Worm (Caenorhabditis elegans) whole organism, L1 larva: ENCODE measurements around the gene F46B6.4.

Experiments
- C16A3.4 ChIP-seq: fragments of 150-350 bp; optimal IDR thresholded peaks from 2 replicates; lab custom pipeline; 2014; ENCODE audit warnings: missing biosample characterization, missing genetic modification characterization
- Y116A8C.19 ChIP-seq: sonication (generic microtip); optimal IDR thresholded peaks from 2 replicates; lab custom pipeline; 2016; ENCODE audit warnings: missing compliant biosample characterization, missing genetic modification characterization, borderline replicate concordance
- alr-1 ChIP-seq: fragments of 200-800 bp; sonication (Bioruptor generic); optimal IDR thresholded peaks from 2 replicates; lab custom pipeline; 2018; ENCODE audit warnings: borderline replicate concordance, mild to moderate bottlenecking, missing genetic modification characterization, missing compliant biosample characterization
- ama-1 ChIP-seq: fragments of 150-350 bp; optimal IDR thresholded peaks from 2 replicates; lab custom pipeline; 2014
- blmp-1 ChIP-seq: fragments of 150-350 bp; optimal IDR thresholded peaks from 2 replicates; lab custom pipeline; 2014; ENCODE audit warnings: missing biosample characterization, missing genetic modification characterization
- ceh-63 ChIP-seq: fragments of 200-800 bp; sonication (Bioruptor generic); optimal IDR thresholded peaks from 2 replicates; lab custom pipeline; 2018; ENCODE audit warnings: mild to moderate bottlenecking, missing genetic modification characterization, missing compliant biosample characterization
- dpl-1 ChIP-seq, 3 experiments: fragments of 150-350 bp in 2 of 3; sonication (generic microtip) in 1 of 3; optimal IDR thresholded peaks; 2 replicates each; lab custom pipeline; 2014 to 2017; ENCODE audit warnings: missing biosample characterization in 3 of 3, missing genetic modification characterization in 3 of 3, missing genetic modification reagents in 3 of 3
- dsc-1 ChIP-seq: sonication (generic microtip); optimal IDR thresholded peaks from 2 replicates; lab custom pipeline; 2016; ENCODE audit warnings: mild to moderate bottlenecking, missing genetic modification characterization, missing compliant biosample characterization
- efl-1 ChIP-seq, 4 experiments: fragments of 150-350 bp; optimal IDR thresholded peaks in 3 of 4; peaks in 1 of 4; 1 replicate in 1 of 4; 2 replicates in 3 of 4; lab custom pipeline; 2014; ENCODE audit warnings: missing biosample characterization in 2 of 4, missing genetic modification characterization in 2 of 4, missing genetic modification reagents in 2 of 4
- elt-2 ChIP-seq: sonication (generic microtip); optimal IDR thresholded peaks from 2 replicates; lab custom pipeline; 2016; ENCODE audit warnings: missing genetic modification characterization, mild to moderate bottlenecking, inconsistent platforms, missing compliant biosample characterization, missing genetic modification reagents
- fkh-4 ChIP-seq: sonication (generic microtip); optimal IDR thresholded peaks from 2 replicates; lab custom pipeline; 2016; ENCODE audit warnings: missing compliant biosample characterization, missing genetic modification characterization, borderline replicate concordance
- fos-1 ChIP-seq: fragments of 150-350 bp; optimal IDR thresholded peaks from 2 replicates; lab custom pipeline; 2014; ENCODE audit warnings: missing biosample characterization, missing genetic modification characterization
- grh-1 ChIP-seq: fragments of 200-800 bp; sonication (Bioruptor generic); IDR thresholded peaks from 2 replicates; pipeline ENCODE4 v1.3.6; 2022; ENCODE audit warnings: missing genetic modification reagents, missing genetic modification characterization, missing compliant biosample characterization
- irx-1 ChIP-seq: sonication (generic microtip); optimal IDR thresholded peaks from 2 replicates; lab custom pipeline; 2016; ENCODE audit warnings: missing genetic modification characterization, missing compliant biosample characterization
- lin-14 ChIP-seq: fragments of 200-800 bp; sonication (Bioruptor generic); optimal IDR thresholded peaks from 2 replicates; lab custom pipeline; 2018; ENCODE audit warnings: mild to moderate bottlenecking, missing genetic modification characterization, moderate library complexity, missing compliant biosample characterization
- lin-35 ChIP-seq, 2 experiments: fragments of 150-350 bp; optimal IDR thresholded peaks; 2 replicates each; lab custom pipeline; 2014; ENCODE audit warnings: missing biosample characterization in 2 of 2, missing genetic modification characterization in 2 of 2, missing genetic modification reagents in 2 of 2
- mab-9 ChIP-seq: fragments of 200-800 bp; sonication (Bioruptor generic); IDR thresholded peaks from 2 replicates; pipeline ENCODE4 v1.3.6; 2022; ENCODE audit warnings: missing genetic modification reagents, missing genetic modification characterization, missing compliant biosample characterization
- mdl-1 ChIP-seq, 2 experiments: fragments of 150-350 bp; optimal IDR thresholded peaks; 2 replicates each; lab custom pipeline; 2014 to 2017; ENCODE audit warnings: missing biosample characterization in 2 of 2, missing genetic modification characterization in 2 of 2, inconsistent platforms in 1 of 2
- nhr-11 ChIP-seq: fragments of 150-350 bp; optimal IDR thresholded peaks from 2 replicates; lab custom pipeline; 2014; ENCODE audit warnings: missing biosample characterization, missing genetic modification characterization
- nhr-237 ChIP-seq: fragments of 150-350 bp; optimal IDR thresholded peaks from 2 replicates; lab custom pipeline; 2014; ENCODE audit warnings: missing biosample characterization, missing genetic modification characterization
- nhr-28 ChIP-seq: fragments of 150-350 bp; optimal IDR thresholded peaks from 2 replicates; lab custom pipeline; 2014; ENCODE audit warnings: missing biosample characterization, missing genetic modification characterization
- nhr-71 ChIP-seq: sonication (generic microtip); optimal IDR thresholded peaks from 2 replicates; lab custom pipeline; 2016; ENCODE audit warnings: mild to moderate bottlenecking, missing genetic modification characterization, moderate library complexity, missing compliant biosample characterization
- nhr-90 ChIP-seq: sonication (generic microtip); optimal IDR thresholded peaks from 2 replicates; lab custom pipeline; 2016; ENCODE audit warnings: mild to moderate bottlenecking, missing genetic modification characterization, missing compliant biosample characterization; ENCODE audit not compliant: poor library complexity
- pqm-1 ChIP-seq: sonication (generic microtip); optimal IDR thresholded peaks from 3 replicates; lab custom pipeline; 2017; ENCODE audit warnings: missing biosample characterization, missing genetic modification characterization
- snpc-4 ChIP-seq: fragments of 150-350 bp; optimal IDR thresholded peaks from 2 replicates; lab custom pipeline; 2014; ENCODE audit warnings: missing biosample characterization, missing genetic modification characterization
- snu-23 ChIP-seq: sonication (generic microtip); optimal IDR thresholded peaks from 2 replicates; lab custom pipeline; 2016; ENCODE audit warnings: missing genetic modification characterization, missing compliant biosample characterization
- sptf-1 ChIP-seq: fragments of 150-350 bp; optimal IDR thresholded peaks from 2 replicates; lab custom pipeline; 2014; ENCODE audit warnings: missing biosample characterization, missing genetic modification characterization
- unc-30 ChIP-seq: sonication (generic microtip); optimal IDR thresholded peaks from 2 replicates; lab custom pipeline; 2017; ENCODE audit warnings: missing biosample characterization, missing genetic modification characterization
- unc-62 ChIP-seq: fragments of 150-350 bp; optimal IDR thresholded peaks from 2 replicates; lab custom pipeline; 2014; ENCODE audit warnings: missing biosample characterization, missing genetic modification reagents, missing genetic modification characterization
- unc-98 ChIP-seq: fragments of 200-800 bp; sonication (Bioruptor generic); IDR thresholded peaks from 2 replicates; pipeline ENCODE4 v1.3.6; 2022; ENCODE audit warnings: missing genetic modification characterization, missing compliant biosample characterization
- vab-15 ChIP-seq: sonication (generic microtip); optimal IDR thresholded peaks from 2 replicates; lab custom pipeline; 2017; ENCODE audit warnings: missing genotype, mild to moderate bottlenecking, missing genetic modification characterization, missing compliant biosample characterization
- zag-1 ChIP-seq: fragments of 150-350 bp; optimal IDR thresholded peaks from 2 replicates; lab custom pipeline; 2014; ENCODE audit warnings: missing biosample characterization, missing genetic modification characterization
- ztf-11 ChIP-seq, 2 experiments: sonication (generic microtip); optimal IDR thresholded peaks; 2 replicates each; lab custom pipeline; 2016 to 2017; ENCODE audit warnings: missing genetic modification characterization in 2 of 2, missing biosample characterization in 1 of 2, missing compliant biosample characterization in 1 of 2

Gene F46B6.4

DNA sequence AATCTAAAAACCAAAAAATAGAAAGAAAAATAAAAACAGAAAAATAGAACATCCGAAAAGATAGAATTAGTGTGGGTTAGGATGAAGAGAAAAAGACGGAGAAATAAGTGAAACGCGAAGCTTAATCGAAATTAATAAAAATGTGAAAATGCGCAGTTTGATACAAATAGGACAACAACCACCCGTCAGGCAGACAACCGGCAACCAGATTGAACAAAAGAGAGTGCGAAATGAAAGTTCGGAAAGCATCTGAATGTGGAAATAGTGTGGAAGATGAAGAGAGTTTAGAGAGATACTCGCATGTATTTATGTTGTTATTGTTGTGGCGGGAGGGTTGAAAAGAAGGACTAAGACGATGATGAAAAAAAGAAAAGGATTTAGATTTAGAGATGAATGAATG, 20.9 kb downstream of the F46B6.4 start:
- TF ChIP-seq unc-62 = no peak
- TF ChIP-seq nhr-28 (tag; lab: Kevin White, UChicago) = no peak
- TF ChIP-seq snpc-4 = no peak
- TF ChIP-seq ceh-63 = no peak
- TF ChIP-seq dpl-1 (GFP tag; optimal IDR thresholded peaks at IDR 0.05; lab: Kevin White, UChicago) = no peak
- TF ChIP-seq lin-14 = peak; percentile 62
- no peak for TF ChIP-seq unc-30 (tag; lab: Kevin White, UChicago)
- peak; percentile 96 for TF ChIP-seq blmp-1 (tag; lab: Kevin White, UChicago)
- TF ChIP-seq mab-9 (GFP tag; lab: Robert Waterston, UW) = no peak
- no peak for TF ChIP-seq nhr-237
- no peak for TF ChIP-seq zag-1 (tag; lab: Kevin White, UChicago)
- TF ChIP-seq, all 84 proteins: peak for 2

DNA sequence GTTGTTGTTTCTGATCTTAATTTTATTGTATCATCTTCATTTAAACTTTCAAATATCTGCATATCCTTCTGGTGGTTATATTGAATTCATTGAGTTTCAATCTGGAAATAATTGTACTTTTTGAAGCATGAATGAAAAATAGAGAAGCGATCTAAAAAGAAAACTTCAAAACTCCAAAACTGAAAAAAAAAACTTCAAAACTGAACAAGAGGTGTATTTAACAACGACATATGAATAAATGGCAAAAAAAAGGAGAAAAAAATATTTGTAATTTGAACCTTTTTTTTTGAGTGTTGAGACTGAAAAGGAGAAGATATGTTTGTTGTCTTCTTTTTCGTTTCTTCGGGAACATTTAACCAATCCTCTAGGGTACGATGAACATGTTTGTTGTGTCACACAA, 21.4 kb downstream of the F46B6.4 start, which contains the start of gene F58E6.11:
TSS of gene F58E6.11 (minus strand) at position 101 of the 400 bp plus-strand sequence.
- TF ChIP-seq nhr-237 = no peak
- no peak for TF ChIP-seq ztf-11 (tag; optimal IDR thresholded peaks at IDR 0.05; lab: Kevin White, UChicago)
- TF ChIP-seq vab-15 (tag; lab: Kevin White, UChicago) = no peak

ce11 chrV:9756242-9756641, 23.1 kb downstream of the F46B6.4 start, which contains the start of gene hrg-3:
Gene hrg-3, plus strand, starts transcription at chrV:9756468.
- TF ChIP-seq dsc-1 (tag; lab: Kevin White, UChicago) (no peak), pqm-1 (tag; lab: Kevin White, UChicago) (peak; percentile 2), elt-2 (tag; lab: Kevin White, UChicago) (peak; percentile 87)

DNA sequence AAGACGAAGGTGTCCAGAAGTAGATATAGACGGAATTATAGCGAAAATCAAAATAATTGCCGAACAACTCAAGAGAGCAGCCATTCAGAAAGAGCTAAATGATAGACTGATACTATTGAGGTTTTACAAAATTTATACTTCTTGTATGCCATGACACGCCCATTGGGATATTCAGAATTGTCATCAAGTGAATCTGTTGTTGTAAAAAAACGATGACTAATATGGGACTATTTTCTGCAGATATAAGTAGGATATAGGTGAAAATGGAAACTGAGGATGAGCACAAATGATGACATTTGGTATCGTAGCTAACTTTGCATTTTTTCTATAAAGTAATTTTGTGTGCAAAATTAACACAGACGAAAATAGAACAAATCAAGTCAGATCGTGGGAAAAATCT, 23.6 kb downstream of the F46B6.4 start, which contains the start of gene F58E6.8:
TSS of gene F58E6.8 (minus strand) at position 101 of the 400 bp plus-strand sequence.
- TF ChIP-seq nhr-90 (tag; lab: Kevin White, UChicago) (no peak), C16A3.4 (tag; lab: Kevin White, UChicago) (no peak), sptf-1 (tag; lab: Kevin White, UChicago) (no peak), grh-1 (GFP tag; lab: Robert Waterston, UW) (no peak), blmp-1 (tag; lab: Kevin White, UChicago) (no peak), alr-1 (no peak), ama-1 (lab: Kevin White, UChicago) (no peak), lin-14 (no peak), fos-1 (tag; lab: Kevin White, UChicago) (no peak), irx-1 (tag; lab: Kevin White, UChicago) (no peak)

DNA sequence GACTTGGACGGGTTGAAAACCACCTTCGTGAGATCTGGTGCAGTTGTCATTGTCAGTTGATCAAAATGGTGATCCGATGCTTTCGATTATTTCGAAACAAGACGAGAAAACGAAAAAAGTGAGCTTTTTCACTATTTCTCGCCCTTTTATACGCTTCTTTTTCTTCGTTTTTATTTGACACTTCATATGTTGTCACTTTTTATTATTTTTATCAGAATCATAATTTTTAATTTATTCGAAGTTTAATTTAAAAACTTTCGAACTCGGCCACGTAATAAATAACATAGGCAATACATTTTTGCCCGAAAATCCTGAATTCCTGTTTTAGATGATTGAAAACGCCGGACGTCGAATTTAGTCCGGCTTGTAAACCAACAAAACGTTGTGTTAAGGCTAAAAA, 24.9 kb downstream of the F46B6.4 start, which contains the start of gene F58E6.5:
TSS of gene F58E6.5 (minus strand) at position 101 of the 400 bp plus-strand sequence.
- TF ChIP-seq zag-1 (tag; lab: Kevin White, UChicago) = no peak
- TF ChIP-seq Y116A8C.19 (tag; lab: Kevin White, UChicago) = no peak
- TF ChIP-seq snu-23 = no peak
- no peak for TF ChIP-seq mdl-1 (tag; optimal IDR thresholded peaks at IDR 0.05; lab: Kevin White, UChicago)
- no peak for TF ChIP-seq ceh-63
- TF ChIP-seq lin-35 (GFP tag; optimal IDR thresholded peaks at IDR 0.05; lab: Kevin White, UChicago) = no peak
- TF ChIP-seq fkh-4 (tag; lab: Kevin White, UChicago) = no peak
- no peak for TF ChIP-seq unc-98 (GFP tag; lab: Robert Waterston, UW)
- no peak for TF ChIP-seq nhr-28 (tag; lab: Kevin White, UChicago)
- TF ChIP-seq nhr-71 (tag; lab: Kevin White, UChicago) = no peak

DNA sequence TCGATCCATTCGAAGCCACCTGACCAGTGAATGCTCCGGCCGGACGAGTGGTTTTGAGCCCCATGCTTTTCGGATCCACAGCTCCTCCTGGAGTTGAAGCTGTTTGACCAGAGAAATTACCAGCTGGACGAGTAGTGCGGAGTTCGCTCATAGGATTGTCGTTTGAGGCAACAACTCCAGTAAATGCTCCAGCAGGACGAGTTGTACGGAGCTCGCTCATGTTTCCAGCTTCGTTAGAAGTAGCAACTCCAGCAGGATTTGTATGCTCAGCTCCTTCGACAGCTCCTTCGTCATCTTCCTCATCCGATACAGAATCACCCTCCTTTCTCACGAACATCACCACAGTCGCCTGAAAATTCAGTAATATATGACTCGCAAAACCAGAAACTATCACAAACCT, 25.8 kb downstream of the F46B6.4 start:
- TF ChIP-seq mdl-1 (tag; optimal IDR thresholded peaks at IDR 0.05; lab: Kevin White, UChicago) = no peak
- TF ChIP-seq nhr-11 (tag; lab: Kevin White, UChicago) = no peak
- no peak for TF ChIP-seq efl-1 (optimal IDR thresholded peaks at IDR 0.05; lab: Kevin White, UChicago)
- TF ChIP-seq efl-1 (GFP tag; optimal IDR thresholded peaks at IDR 0.05 in 1 of 2; lab: Kevin White, UChicago) = peak in 1 of 2 experiments; percentile 84
